Comparison of ENCODE assay signal across 2 worm cellular contexts in the genomic region with DNA sequence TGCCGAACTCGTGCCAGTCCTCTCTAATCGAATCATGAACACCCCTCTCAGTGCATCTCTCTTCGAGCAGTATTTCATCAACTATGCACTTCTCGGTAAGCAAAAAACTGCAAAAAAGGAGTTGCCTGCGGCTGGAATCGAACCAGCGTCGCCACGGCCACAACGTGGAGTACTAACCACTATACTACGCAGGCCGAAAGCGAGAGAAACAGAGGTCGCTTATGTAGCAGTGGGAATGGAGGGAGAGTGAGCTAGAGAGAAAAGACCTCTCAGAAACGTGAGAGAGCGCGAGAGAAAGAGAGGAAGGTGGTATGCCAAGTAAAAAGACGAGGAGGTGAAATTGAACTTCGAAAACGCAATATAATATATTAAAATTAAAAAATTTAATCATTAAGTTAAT.
A peak's percentile ranks its signal among the peaks of the same experiment; 100 is the strongest.
TF ChIP-seq lines count a peak whose summit lies in the region.

No protein-coding gene starts in this region.

TF ChIP-seq in whole organism, L4 larva, 104 proteins besides CTCF, POLR2A, EP300 and RAD21 (continued from another document):
- peak; percentile 59 for TF ChIP-seq spr-3 (GFP tag; optimal IDR thresholded peaks at IDR 0.05; lab: Kevin White, UChicago)
- no peak for TF ChIP-seq F44E2.7 (GFP tag; IDR thresholded peaks at IDR 0.05; lab: Robert Waterston, UW)
- TF ChIP-seq aly-2 (tag; optimal IDR thresholded peaks at IDR 0.05; lab: Kevin White, UChicago): no peak
- peak; percentile 57; the same call in 1 of the 2 replicates for TF ChIP-seq ZK337.2 (GFP tag; IDR thresholded peaks at IDR 0.05; lab: Robert Waterston, UW)
- no peak for TF ChIP-seq lin-39 (tag; optimal IDR thresholded peaks at IDR 0.05; lab: Kevin White, UChicago)
- TF ChIP-seq zfp-2 (tag; optimal IDR thresholded peaks at IDR 0.05; lab: Kevin White, UChicago): peak; percentile 31
- TF ChIP-seq fkh-10 (GFP tag; optimal IDR thresholded peaks at IDR 0.05; lab: Kevin White, UChicago): peak; percentile 72
- no peak for TF ChIP-seq ama-1 (optimal IDR thresholded peaks at IDR 0.05; lab: Kevin White, UChicago)
- TF ChIP-seq F10B5.3 (tag; optimal IDR thresholded peaks at IDR 0.05; lab: Kevin White, UChicago): peak; percentile 35
- peak; percentile 80 for TF ChIP-seq nhr-42 (GFP tag; IDR thresholded peaks at IDR 0.05; lab: Robert Waterston, UW)
- TF ChIP-seq hlh-11 (tag; optimal IDR thresholded peaks at IDR 0.05; lab: Kevin White, UChicago): peak; percentile 69
- peak; percentile 79 for TF ChIP-seq nhr-11 (tag; optimal IDR thresholded peaks at IDR 0.05; lab: Kevin White, UChicago)
- peak; percentile 60; the same call in 1 of the 2 replicates for TF ChIP-seq lin-29 (GFP tag; IDR thresholded peaks at IDR 0.05; lab: Robert Waterston, UW)
- peak; percentile 55 for TF ChIP-seq Y5F2A.4 (GFP tag; optimal IDR thresholded peaks at IDR 0.05; lab: Kevin White, UChicago)
- peak; percentile 79 for TF ChIP-seq dmd-6 (GFP tag; IDR thresholded peaks at IDR 0.05; lab: Robert Waterston, UW)
- peak in 1 of 2 experiments; percentile 21 for TF ChIP-seq unc-62 (GFP tag; optimal IDR thresholded peaks at IDR 0.05 in 1 of 2; lab: Kevin White, UChicago)
- no peak for TF ChIP-seq unc-62 (tag; optimal IDR thresholded peaks at IDR 0.05; lab: Kevin White, UChicago)
- TF ChIP-seq F37D6.2 (tag; optimal IDR thresholded peaks at IDR 0.05; lab: Kevin White, UChicago): peak; percentile 74
- TF ChIP-seq ceh-62 (tag; optimal IDR thresholded peaks at IDR 0.05; lab: Kevin White, UChicago): no peak
- peak; percentile 78 for TF ChIP-seq dve-1 (tag; optimal IDR thresholded peaks at IDR 0.05; lab: Kevin White, UChicago; ENCODE audit: insufficient read depth)
- peak; percentile 63 to 83 for TF ChIP-seq daf-16 (GFP tag; optimal IDR thresholded peaks at IDR 0.05; lab: Kevin White, UChicago)
- TF ChIP-seq daf-16 (tag; optimal IDR thresholded peaks at IDR 0.05; lab: Kevin White, UChicago): peak; percentile 80
- TF ChIP-seq zip-2 (tag; optimal IDR thresholded peaks at IDR 0.05; lab: Kevin White, UChicago): peak; percentile 16
- peak; percentile 71 for TF ChIP-seq unc-130 (GFP tag; optimal IDR thresholded peaks at IDR 0.05; lab: Kevin White, UChicago)
- peak; percentile 84 for TF ChIP-seq rbr-2 (tag; optimal IDR thresholded peaks at IDR 0.05; lab: Kevin White, UChicago)
- peak; percentile 60 for TF ChIP-seq set-16 (GFP tag; IDR thresholded peaks at IDR 0.05; lab: Robert Waterston, UW)
- TF ChIP-seq nhr-48 (tag; optimal IDR thresholded peaks at IDR 0.05; lab: Kevin White, UChicago): peak; percentile 74
- TF ChIP-seq hlh-30 (tag; optimal IDR thresholded peaks at IDR 0.05; lab: Kevin White, UChicago; ENCODE audit: insufficient read depth): peak; percentile 79
- peak; percentile 94 for TF ChIP-seq nhr-77 (tag; optimal IDR thresholded peaks at IDR 0.05; lab: Kevin White, UChicago)
- TF ChIP-seq saeg-2 (GFP tag; IDR thresholded peaks at IDR 0.05; lab: Robert Waterston, UW): peak; percentile 59; the same call in 1 of the 2 replicates
- peak; percentile 14 for TF ChIP-seq nhr-10 (tag; optimal IDR thresholded peaks at IDR 0.05; lab: Kevin White, UChicago)
- peak in 1 of 2 experiments; percentile 75 for TF ChIP-seq hif-1 (tag; optimal IDR thresholded peaks at IDR 0.05; lab: Kevin White, UChicago)
- no peak for TF ChIP-seq unc-39 (tag; optimal IDR thresholded peaks at IDR 0.05; lab: Kevin White, UChicago)
- peak; percentile 59 for TF ChIP-seq jun-1 (tag; optimal IDR thresholded peaks at IDR 0.05; lab: Kevin White, UChicago)
- no peak for TF ChIP-seq ceh-82 (tag; optimal IDR thresholded peaks at IDR 0.05; lab: Kevin White, UChicago)
- no peak for TF ChIP-seq egl-27 (tag; optimal IDR thresholded peaks at IDR 0.05; lab: Kevin White, UChicago)
- peak; percentile 84 for TF ChIP-seq vab-7 (GFP tag; IDR thresholded peaks at IDR 0.05; lab: Robert Waterston, UW)
- TF ChIP-seq Y48G9A.11 (GFP tag; IDR thresholded peaks at IDR 0.05; lab: Robert Waterston, UW): peak; percentile 64
- peak; percentile 51 for TF ChIP-seq lin-13 (GFP tag; optimal IDR thresholded peaks at IDR 0.05; lab: Kevin White, UChicago)
- TF ChIP-seq arid-1 (GFP tag; conservative IDR thresholded peaks at IDR 0.05; lab: Robert Waterston, UW): peak; percentile 73
- TF ChIP-seq nhr-237 (tag; optimal IDR thresholded peaks at IDR 0.05; lab: Kevin White, UChicago): no peak
- TF ChIP-seq gei-8 (GFP tag; optimal IDR thresholded peaks at IDR 0.05; lab: Kevin White, UChicago): peak; percentile 77
- peak; percentile 96 for TF ChIP-seq aha-1 (tag; lab: Kevin White, UChicago)
- peak; percentile 81 for TF ChIP-seq snpc-1.2 (GFP tag; IDR thresholded peaks at IDR 0.05; lab: Robert Waterston, UW)
- TF ChIP-seq dmd-9 (GFP tag; IDR thresholded peaks at IDR 0.05; lab: Robert Waterston, UW): peak; percentile 79
- no peak for TF ChIP-seq ces-1 (GFP tag; optimal IDR thresholded peaks at IDR 0.05; lab: Kevin White, UChicago)
- peak; percentile 65; the same call in 1 of the 2 replicates for TF ChIP-seq lin-1 (GFP tag; IDR thresholded peaks at IDR 0.05; lab: Robert Waterston, UW)
- no peak for TF ChIP-seq fos-1 (tag; optimal IDR thresholded peaks at IDR 0.05; lab: Kevin White, UChicago)
- peak; percentile 87 for TF ChIP-seq ctbp-1 (GFP tag; IDR thresholded peaks at IDR 0.05; lab: Robert Waterston, UW)
- no peak for TF ChIP-seq snpc-4 (tag; optimal IDR thresholded peaks at IDR 0.05; lab: Kevin White, UChicago)
- TF ChIP-seq Y75B8A.6 (GFP tag; IDR thresholded peaks at IDR 0.05; lab: Robert Waterston, UW): peak; percentile 83; the same call in 1 of the 2 replicates
- no peak for TF ChIP-seq zip-11 (GFP tag; IDR thresholded peaks at IDR 0.05; lab: Robert Waterston, UW)

TF ChIP-seq in whole organism, late embryonic, 69 proteins besides CTCF, POLR2A, EP300 and RAD21 (continued from another document):
- TF ChIP-seq ama-1 (optimal IDR thresholded peaks at IDR 0.05; lab: Kevin White, UChicago): no peak
- peak; percentile 91 for TF ChIP-seq rnt-1 (tag; optimal IDR thresholded peaks at IDR 0.05; lab: Kevin White, UChicago)
- TF ChIP-seq hlh-15 (tag; optimal IDR thresholded peaks at IDR 0.05; lab: Kevin White, UChicago): peak; percentile 85
- TF ChIP-seq ceh-30 (tag; optimal IDR thresholded peaks at IDR 0.05; lab: Kevin White, UChicago): no peak
- peak; percentile 67 for TF ChIP-seq odd-2 (tag; optimal IDR thresholded peaks at IDR 0.05; lab: Kevin White, UChicago)
- TF ChIP-seq C08G9.2 (tag; optimal IDR thresholded peaks at IDR 0.05; lab: Kevin White, UChicago): peak; percentile 82
- peak; percentile 95 for TF ChIP-seq sdc-2 (tag; optimal IDR thresholded peaks at IDR 0.05; lab: Kevin White, UChicago)
- peak; percentile 88 for TF ChIP-seq ceh-31 (tag; optimal IDR thresholded peaks at IDR 0.05; lab: Kevin White, UChicago)
- peak; percentile 86 for TF ChIP-seq ceh-18 (tag; optimal IDR thresholded peaks at IDR 0.05; lab: Kevin White, UChicago)
